Worm (Caenorhabditis elegans): ENCODE measurements around the gene catp-5.

DNA sequence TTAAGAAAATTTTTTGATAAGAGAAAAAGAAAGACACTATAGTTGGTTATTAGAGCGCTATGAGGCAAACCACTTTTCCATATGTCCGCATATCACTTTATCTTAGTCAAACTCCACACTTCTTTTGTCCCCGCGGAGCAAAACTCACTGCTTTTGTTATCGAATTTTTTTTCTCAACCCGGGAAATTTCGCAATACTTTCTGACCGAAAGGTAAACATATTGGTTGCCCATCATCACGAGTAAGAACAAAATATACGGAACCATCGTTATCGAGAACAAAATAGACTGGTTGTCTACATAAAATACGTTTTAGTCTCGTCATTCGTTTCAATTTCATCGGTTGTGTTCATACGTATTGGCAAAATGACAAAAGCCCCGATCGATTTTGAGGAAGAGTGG is 29.4 kb downstream of the catp-5 start, which contains the start of gene C18A11.1:
- peak; percentile 90 for TF ChIP-seq pha-4 (tag; optimal IDR thresholded peaks at IDR 0.05)
- no peak for TF ChIP-seq akir-1 (GFP tag; optimal IDR thresholded peaks at IDR 0.05)
- TF ChIP-seq snpc-3.4 (tag; optimal IDR thresholded peaks at IDR 0.05) = no peak
- no peak for TF ChIP-seq unc-62 (GFP tag; optimal IDR thresholded peaks at IDR 0.05)
- TF ChIP-seq egrh-3 (GFP tag; IDR thresholded peaks at IDR 0.05) = no peak
